Fruit fly (Drosophila melanogaster): ENCODE results near the gene cnc.

cnc gene

DNA sequence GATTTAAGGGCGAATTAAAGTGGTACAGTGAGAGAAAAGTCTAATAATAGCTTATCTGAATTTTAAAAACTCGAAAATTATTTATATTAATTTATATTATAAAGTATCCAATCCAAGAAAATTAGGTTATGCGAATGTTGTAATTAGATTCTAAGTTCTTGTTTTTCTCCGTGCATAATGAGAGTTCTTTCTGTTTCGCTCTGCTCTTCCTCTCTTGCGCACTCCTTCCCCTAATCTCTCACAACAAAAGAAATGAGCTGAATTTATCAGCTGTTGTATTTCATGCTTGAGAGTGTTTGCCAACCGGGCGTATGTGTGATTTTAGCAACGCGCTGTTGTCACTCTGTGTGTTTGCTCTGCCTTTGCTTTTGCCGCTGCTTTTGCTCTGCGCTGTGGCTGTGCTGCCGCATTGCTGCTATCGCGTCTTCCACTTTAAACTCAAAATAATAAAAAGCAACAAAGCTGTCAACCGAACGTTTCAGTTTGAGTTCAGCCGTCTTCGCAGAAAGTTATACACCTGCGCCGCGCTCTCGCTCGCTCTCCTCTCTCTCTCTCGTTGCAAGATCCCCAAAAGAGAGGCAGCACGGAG, 53.0 kb downstream of the cnc start, which contains the start of gene CG46310 (continued):
- TF ChIP-seq Met (GFP tag; optimal IDR thresholded peaks at IDR 0.05) (peak; percentile 86), CG6792 (GFP tag; optimal IDR thresholded peaks at IDR 0.05) (peak; percentile 93), CG10631 (GFP tag; optimal IDR thresholded peaks at IDR 0.05) (peak; percentile 90), Eip78C (GFP tag) (peak; percentile 96), net (GFP tag; optimal IDR thresholded peaks at IDR 0.05) (peak; percentile 78), Sox102F (GFP tag; optimal IDR thresholded peaks at IDR 0.05) (peak; percentile 85), CG7368 (GFP tag; optimal IDR thresholded peaks at IDR 0.05) (peak; percentile 79), CG10669 (GFP tag; optimal IDR thresholded peaks at IDR 0.05) (peak; percentile 71), CG8632 (GFP tag; optimal IDR thresholded peaks at IDR 0.05) (peak; percentile 89), svp (GFP tag) (peak; percentile 92), dsx (GFP tag; optimal IDR thresholded peaks at IDR 0.05; ENCODE audit: poor library complexity, severe bottlenecking) (peak; percentile 44), Gug (GFP tag; IDR thresholded peaks at IDR 0.05) (peak; percentile 82), CG6854 (GFP tag; optimal IDR thresholded peaks at IDR 0.05) (peak; percentile 65), CG9139 (GFP tag; optimal IDR thresholded peaks at IDR 0.05) (peak; percentile 40), CG4318 (GFP tag; optimal IDR thresholded peaks at IDR 0.05) (peak; percentile 29), Ets96B (tag; optimal IDR thresholded peaks at IDR 0.05) (peak; percentile 85), Lpt (GFP tag; optimal IDR thresholded peaks at IDR 0.05) (peak; percentile 68)

DNA sequence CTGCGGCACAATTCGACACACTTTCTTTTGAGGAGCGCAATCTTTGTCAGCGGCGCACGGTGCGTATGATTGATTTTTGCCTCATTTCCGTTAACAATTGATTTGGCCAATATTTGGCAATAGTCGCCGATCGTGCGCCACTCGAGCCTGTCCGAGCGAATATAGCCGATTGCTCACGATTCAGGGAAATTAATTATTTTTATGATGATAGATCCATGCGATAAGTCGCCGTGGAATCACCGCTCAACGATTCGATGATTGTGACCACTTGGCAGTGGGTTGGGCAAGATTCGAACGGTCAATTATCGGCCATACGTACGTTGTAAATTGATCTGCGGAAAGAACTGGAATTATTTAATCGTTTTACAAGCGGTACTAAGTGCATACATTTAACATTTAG, 54.6 kb downstream of the cnc start:
- TF ChIP-seq CG8319 (GFP tag; optimal IDR thresholded peaks at IDR 0.05) (no peak), Met (GFP tag; optimal IDR thresholded peaks at IDR 0.05) (no peak), Blimp-1 (GFP tag; optimal IDR thresholded peaks at IDR 0.05) (no peak), CG16779 (tag; optimal IDR thresholded peaks at IDR 0.05) (no peak), Eip78C (GFP tag) (peak; percentile 39), Hr39 (GFP tag; optimal IDR thresholded peaks at IDR 0.05) (no peak), CG10631 (GFP tag; optimal IDR thresholded peaks at IDR 0.05) (no peak), svp (GFP tag) (peak; percentile 22), CG15336 (GFP tag; IDR thresholded peaks at IDR 0.05) (no peak), CG10669 (GFP tag; optimal IDR thresholded peaks at IDR 0.05) (no peak), Sox102F (GFP tag; optimal IDR thresholded peaks at IDR 0.05) (no peak), topi (GFP tag; optimal IDR thresholded peaks at IDR 0.05) (no peak), CG9139 (GFP tag; optimal IDR thresholded peaks at IDR 0.05) (no peak), CG6808 (GFP tag; optimal IDR thresholded peaks at IDR 0.05) (no peak), Hr38 (GFP tag; optimal IDR thresholded peaks at IDR 0.05) (no peak), acj6 (GFP tag; optimal IDR thresholded peaks at IDR 0.05) (no peak), CG6854 (GFP tag; optimal IDR thresholded peaks at IDR 0.05) (no peak), Sox15 (GFP tag; optimal IDR thresholded peaks at IDR 0.05) (no peak), fd59A (GFP tag; optimal IDR thresholded peaks at IDR 0.05) (no peak), CG3032 (tag; optimal IDR thresholded peaks at IDR 0.05) (no peak), Eip93F (GFP tag; optimal IDR thresholded peaks at IDR 0.05) (peak; percentile 67), Smox (GFP tag; optimal IDR thresholded peaks at IDR 0.05) (no peak), vri (GFP tag; optimal IDR thresholded peaks at IDR 0.05) (peak; percentile 62), eg (GFP tag; IDR thresholded peaks at IDR 0.05) (no peak), CG6276 (GFP tag; optimal IDR thresholded peaks at IDR 0.05) (no peak), achi (GFP tag; optimal IDR thresholded peaks at IDR 0.05) (no peak)

dm6 chr3R:23170335-23170734, 56.2 kb downstream of the cnc start:
- TF ChIP-seq esn (GFP tag; optimal IDR thresholded peaks at IDR 0.05), result no peak
- TF ChIP-seq acj6 (GFP tag; optimal IDR thresholded peaks at IDR 0.05), result no peak
- TF ChIP-seq Hr4 (GFP tag; optimal IDR thresholded peaks at IDR 0.05), result no peak
- TF ChIP-seq fd59A (GFP tag; optimal IDR thresholded peaks at IDR 0.05), result no peak
- no peak for TF ChIP-seq eg (GFP tag; IDR thresholded peaks at IDR 0.05)
- TF ChIP-seq CG31627 (GFP tag; optimal IDR thresholded peaks at IDR 0.05), result no peak
- no peak for TF ChIP-seq CG16779 (tag; optimal IDR thresholded peaks at IDR 0.05)
- TF ChIP-seq CG8319 (GFP tag; optimal IDR thresholded peaks at IDR 0.05), result no peak
- no peak for TF ChIP-seq Eip93F (GFP tag; optimal IDR thresholded peaks at IDR 0.05)
